Fruit fly (Drosophila melanogaster): ENCODE measurements around the gene CG15014.

DNA sequence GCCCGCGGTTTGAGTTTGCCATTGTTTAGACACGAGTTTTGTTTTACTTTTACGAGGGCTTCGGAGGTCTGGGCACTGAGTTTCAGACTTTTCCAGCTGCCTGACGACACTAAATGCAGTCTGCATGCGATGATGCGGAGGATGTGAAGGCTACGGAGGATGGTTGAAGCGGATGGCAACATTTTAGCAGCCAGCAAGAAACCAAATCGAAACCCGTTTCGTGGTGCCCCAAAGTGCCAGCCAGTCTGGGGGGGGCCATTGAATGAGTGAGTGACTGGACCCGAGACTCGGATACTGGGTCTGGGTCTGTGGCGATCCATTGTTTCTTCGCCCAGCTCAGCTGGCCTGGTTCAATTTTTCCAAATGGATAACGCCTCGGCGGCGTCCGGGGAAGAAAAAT, 27.3 kb upstream of the CG15014 start:
- TF ChIP-seq CG7045 (GFP tag; optimal IDR thresholded peaks at IDR 0.05) (no peak), CG12768 (GFP tag; optimal IDR thresholded peaks at IDR 0.05) (no peak), ovo (GFP tag; optimal IDR thresholded peaks at IDR 0.05) (no peak), pad (GFP tag; optimal IDR thresholded peaks at IDR 0.05) (no peak), CG11617 (GFP tag; optimal IDR thresholded peaks at IDR 0.05) (no peak), CG5204 (GFP tag; optimal IDR thresholded peaks at IDR 0.05) (no peak), CG7101 (tag; optimal IDR thresholded peaks at IDR 0.05) (no peak), bab1 (GFP tag; optimal IDR thresholded peaks at IDR 0.05) (no peak), cnc (optimal IDR thresholded peaks at IDR 0.05) (no peak), CG14711 (tag; optimal IDR thresholded peaks at IDR 0.05) (no peak), cic (GFP tag; optimal IDR thresholded peaks at IDR 0.05) (no peak), CG33017 (tag; optimal IDR thresholded peaks at IDR 0.05) (no peak), Crg-1 (GFP tag; optimal IDR thresholded peaks at IDR 0.05) (no peak), CG1620 (GFP tag; optimal IDR thresholded peaks at IDR 0.05) (no peak)
